Worm (Caenorhabditis elegans) whole organism, early embryonic: Measurements from ENCODE around the gene npr-20.

Experiments
- B0310.2 ChIP-seq: sonication (generic microtip); optimal IDR thresholded peaks from 2 replicates; lab custom pipeline; 2016; ENCODE audit warnings: mild to moderate bottlenecking, missing genetic modification characterization, missing compliant biosample characterization
- F13C5.2 ChIP-seq: sonication (generic microtip); optimal IDR thresholded peaks from 2 replicates; lab custom pipeline; 2017; ENCODE audit warnings: mild to moderate bottlenecking, missing genetic modification characterization, inconsistent platforms, missing compliant biosample characterization
- ama-1 ChIP-seq: fragments of 150-350 bp; optimal IDR thresholded peaks from 2 replicates; lab custom pipeline; 2014
- ets-7 ChIP-seq: sonication (generic microtip); optimal IDR thresholded peaks from 2 replicates; lab custom pipeline; 2016; ENCODE audit warnings: missing genotype, missing genetic modification characterization, missing compliant biosample characterization
- hnd-1 ChIP-seq: sonication (generic microtip); optimal IDR thresholded peaks from 2 replicates; lab custom pipeline; 2016; ENCODE audit warnings: missing genetic modification characterization, missing compliant biosample characterization
- scrt-1 ChIP-seq: fragments of 200-800 bp; sonication (Bioruptor generic); IDR thresholded peaks from 2 replicates; pipeline ENCODE4 v1.3.6; 2022; ENCODE audit warnings: missing genetic modification characterization, missing compliant biosample characterization
- sea-1 ChIP-seq: fragments of 200-800 bp; sonication (Bioruptor generic); conservative IDR thresholded peaks from 2 replicates; pipeline ENCODE4 v1.3.6; 2022; ENCODE audit warnings: missing genetic modification characterization, missing compliant biosample characterization
- tbx-11 ChIP-seq: fragments of 200-800 bp; sonication (Bioruptor generic); IDR thresholded peaks from 2 replicates; pipeline ENCODE4 v1.3.6; 2022; ENCODE audit warnings: missing genetic modification characterization, missing compliant biosample characterization
- tbx-37 ChIP-seq: fragments of 200-800 bp; sonication (Bioruptor generic); conservative IDR thresholded peaks from 2 replicates; pipeline ENCODE4 v1.3.6; 2022; ENCODE audit warnings: missing genetic modification reagents, missing genetic modification characterization, missing compliant biosample characterization
- tra-4 ChIP-seq: sonication (generic microtip); optimal IDR thresholded peaks from 2 replicates; lab custom pipeline; 2017; ENCODE audit warnings: missing genetic modification characterization, missing compliant biosample characterization

- no peak for TF ChIP-seq ets-7 (tag; lab: Kevin White, UChicago)
- no peak for TF ChIP-seq hnd-1 (tag; lab: Kevin White, UChicago)
- TF ChIP-seq scrt-1 (GFP tag; lab: Robert Waterston, UW) = no peak
- no peak for TF ChIP-seq B0310.2 (tag; lab: Kevin White, UChicago)
- TF ChIP-seq sea-1 (GFP tag; lab: Robert Waterston, UW) = no peak
- no peak for TF ChIP-seq tbx-11 (GFP tag; lab: Robert Waterston, UW)
- TF ChIP-seq ama-1 (lab: Kevin White, UChicago) = no peak
- TF ChIP-seq tbx-37 = no peak
- TF ChIP-seq F13C5.2 (tag; lab: Kevin White, UChicago) = no peak
- no peak for TF ChIP-seq tra-4 (tag; lab: Kevin White, UChicago)
Measured at ce11 chrII:8848984-8849383, 16.0 kb downstream of the npr-20 start.
